Fruit fly (Drosophila melanogaster) whole organism, prepupa: ENCODE data around the gene CG13898.

Source experiments
- Blimp-1 ChIP-seq: fragments of 200-800 bp; sonication (Bioruptor generic); optimal IDR thresholded peaks from 3 replicates; lab custom pipeline; 2017; ENCODE audit warnings: missing biosample characterization, missing genetic modification characterization, mild to moderate bottlenecking, moderate library complexity, missing genetic modification reagents
- CG10669 ChIP-seq: fragments of 200-800 bp; sonication (Bioruptor generic); optimal IDR thresholded peaks from 3 replicates; lab custom pipeline; 2018; ENCODE audit warnings: missing biosample characterization, mild to moderate bottlenecking, missing genetic modification characterization, moderate library complexity
- CG11294 ChIP-seq: fragments of 200-800 bp; sonication (Bioruptor generic); IDR thresholded peaks from 2 replicates; pipeline ENCODE4 v1.3.6; 2022; ENCODE audit warnings: missing biosample characterization, missing genetic modification characterization
- CG11762 ChIP-seq: fragments of 200-800 bp; sonication (Bioruptor generic); optimal IDR thresholded peaks from 3 replicates; lab custom pipeline; 2016; ENCODE audit warnings: missing biosample characterization, missing genetic modification characterization; ENCODE audit not compliant: insufficient read depth
- CG11902 ChIP-seq: fragments of 200-800 bp; sonication (Bioruptor generic); optimal IDR thresholded peaks from 3 replicates; lab custom pipeline; 2016; ENCODE audit warnings: missing biosample characterization, missing genetic modification characterization
- CG15336 ChIP-seq: fragments of 200-800 bp; sonication (Bioruptor generic); IDR thresholded peaks from 2 replicates; pipeline ENCODE4 v1.3.6; 2022; ENCODE audit warnings: missing biosample characterization, missing genetic modification characterization
- CG1621 ChIP-seq: fragments of 200-800 bp; sonication (Bioruptor generic); optimal IDR thresholded peaks from 3 replicates; lab custom pipeline; 2018; ENCODE audit warnings: missing biosample characterization, mild to moderate bottlenecking, missing genetic modification characterization
- CG16779 ChIP-seq: fragments of 200-800 bp; sonication (Bioruptor generic); optimal IDR thresholded peaks from 3 replicates; lab custom pipeline; 2017; ENCODE audit warnings: missing biosample characterization, mild to moderate bottlenecking, missing genetic modification characterization
- CG3032 ChIP-seq: fragments of 200-800 bp; optimal IDR thresholded peaks from 2 replicates; lab custom pipeline; 2019; ENCODE audit warnings: missing biosample characterization, mild to moderate bottlenecking, missing genetic modification characterization, moderate library complexity
- CG32006 ChIP-seq: fragments of 200-800 bp; sonication (Bioruptor generic); optimal IDR thresholded peaks from 3 replicates; lab custom pipeline; 2017; ENCODE audit warnings: missing biosample characterization, mild to moderate bottlenecking, missing genetic modification characterization
- CG34406 ChIP-seq: fragments of 200-800 bp; sonication (Bioruptor generic); optimal IDR thresholded peaks from 3 replicates; lab custom pipeline; 2016; ENCODE audit warnings: missing biosample characterization, missing genetic modification characterization
- CG3919 ChIP-seq: fragments of 200-800 bp; sonication (Bioruptor generic); optimal IDR thresholded peaks from 3 replicates; lab custom pipeline; 2016; ENCODE audit warnings: missing biosample characterization, missing genetic modification characterization
- CG4318 ChIP-seq: fragments of 200-800 bp; sonication (Bioruptor generic); optimal IDR thresholded peaks from 3 replicates; lab custom pipeline; 2017; ENCODE audit warnings: missing biosample characterization, mild to moderate bottlenecking, missing genetic modification characterization
- CG6276 ChIP-seq: fragments of 200-800 bp; sonication (Bioruptor generic); optimal IDR thresholded peaks from 2 replicates; lab custom pipeline; 2017; ENCODE audit warnings: missing biosample characterization, mild to moderate bottlenecking, missing genetic modification characterization
- CG6792 ChIP-seq: fragments of 200-800 bp; sonication (Bioruptor generic); optimal IDR thresholded peaks from 3 replicates; lab custom pipeline; 2016; ENCODE audit warnings: missing biosample characterization, missing genetic modification characterization
- CG6854 ChIP-seq: fragments of 200-800 bp; sonication (Bioruptor generic); optimal IDR thresholded peaks from 2 replicates; lab custom pipeline; 2017; ENCODE audit warnings: missing biosample characterization, mild to moderate bottlenecking, missing genetic modification characterization
- CG7368 ChIP-seq: fragments of 200-800 bp; sonication (Bioruptor generic); optimal IDR thresholded peaks from 3 replicates; lab custom pipeline; 2016; ENCODE audit warnings: missing biosample characterization, missing genetic modification characterization
- CG8119 ChIP-seq: fragments of 200-800 bp; sonication (Bioruptor generic); IDR thresholded peaks from 3 replicates; pipeline ENCODE4 v1.3.6; 2022; ENCODE audit warnings: missing biosample characterization, missing genetic modification characterization
- CG8632 ChIP-seq: fragments of 200-800 bp; sonication (Bioruptor generic); optimal IDR thresholded peaks from 3 replicates; lab custom pipeline; 2016; ENCODE audit warnings: missing biosample characterization, missing genetic modification characterization
- CG9139 ChIP-seq: fragments of 200-800 bp; sonication (Bioruptor generic); optimal IDR thresholded peaks from 3 replicates; lab custom pipeline; 2017; ENCODE audit warnings: missing biosample characterization, mild to moderate bottlenecking, missing genetic modification characterization
- Eip75B ChIP-seq: fragments of 200-800 bp; sonication (Bioruptor generic); optimal IDR thresholded peaks from 3 replicates; lab custom pipeline; 2016; ENCODE audit warnings: missing biosample characterization, missing genetic modification characterization
- Eip93F ChIP-seq: fragments of 200-800 bp; sonication (Bioruptor generic); optimal IDR thresholded peaks from 2 replicates; lab custom pipeline; 2016; ENCODE audit warnings: missing biosample characterization, mild to moderate bottlenecking, missing genetic modification characterization
- Ets21C ChIP-seq: fragments of 200-800 bp; sonication (Bioruptor generic); optimal IDR thresholded peaks from 3 replicates; lab custom pipeline; 2016; ENCODE audit warnings: missing biosample characterization, missing genetic modification characterization
- Gug ChIP-seq: fragments of 200-800 bp; sonication (Bioruptor generic); IDR thresholded peaks from 2 replicates; pipeline ENCODE4 v1.3.6; 2022; ENCODE audit warnings: missing biosample characterization, missing genetic modification characterization
- Hr38 ChIP-seq: sonication (Bioruptor generic); optimal IDR thresholded peaks from 2 replicates; lab custom pipeline; 2016; ENCODE audit warnings: missing biosample characterization, missing genetic modification characterization
- Hr39 ChIP-seq: fragments of 200-800 bp; sonication (Bioruptor generic); optimal IDR thresholded peaks from 2 replicates; lab custom pipeline; 2016; ENCODE audit warnings: missing biosample characterization, missing genetic modification characterization
- Hr4 ChIP-seq: fragments of 200-800 bp; sonication (Bioruptor generic); optimal IDR thresholded peaks from 3 replicates; lab custom pipeline; 2016; ENCODE audit warnings: missing biosample characterization, missing genetic modification characterization
- Lpt ChIP-seq: fragments of 200-800 bp; sonication (Bioruptor generic); optimal IDR thresholded peaks from 3 replicates; lab custom pipeline; 2016; ENCODE audit warnings: missing biosample characterization, missing genetic modification characterization
- Met ChIP-seq: fragments of 200-800 bp; sonication (Bioruptor generic); optimal IDR thresholded peaks from 3 replicates; lab custom pipeline; 2016; ENCODE audit warnings: missing biosample characterization, missing genetic modification characterization
- Smox ChIP-seq: fragments of 200-800 bp; sonication (Bioruptor generic); optimal IDR thresholded peaks from 3 replicates; lab custom pipeline; 2016; ENCODE audit warnings: missing biosample characterization, missing genetic modification characterization
- Sox102F ChIP-seq: fragments of 200-800 bp; sonication (Bioruptor generic); optimal IDR thresholded peaks from 2 replicates; lab custom pipeline; 2016; ENCODE audit warnings: missing biosample characterization, mild to moderate bottlenecking, missing genetic modification characterization
- Sox14 ChIP-seq: fragments of 200-800 bp; sonication (Bioruptor generic); optimal IDR thresholded peaks from 3 replicates; lab custom pipeline; 2016; ENCODE audit warnings: missing biosample characterization, missing genetic modification characterization
- Sox15 ChIP-seq: fragments of 200-800 bp; sonication (Bioruptor generic); optimal IDR thresholded peaks from 3 replicates; lab custom pipeline; 2016; ENCODE audit warnings: missing biosample characterization, missing genetic modification characterization
- achi ChIP-seq: fragments of 200-800 bp; sonication (Bioruptor generic); optimal IDR thresholded peaks from 3 replicates; lab custom pipeline; 2016; ENCODE audit warnings: missing biosample characterization, missing genetic modification characterization
- acj6 ChIP-seq: fragments of 200-800 bp; sonication (Bioruptor generic); optimal IDR thresholded peaks from 3 replicates; lab custom pipeline; 2016; ENCODE audit warnings: missing biosample characterization, missing genetic modification characterization
- cyc ChIP-seq: fragments of 200-800 bp; sonication (Bioruptor generic); optimal IDR thresholded peaks from 3 replicates; lab custom pipeline; 2016; ENCODE audit warnings: missing biosample characterization, missing genetic modification characterization
- dsx ChIP-seq: fragments of 200-800 bp; optimal IDR thresholded peaks from 3 replicates; lab custom pipeline; 2019; ENCODE audit warnings: missing biosample characterization, mild to moderate bottlenecking, missing genetic modification characterization, moderate library complexity; ENCODE audit not compliant: poor library complexity, severe bottlenecking
- eg ChIP-seq: fragments of 200-800 bp; sonication (Bioruptor generic); IDR thresholded peaks from 3 replicates; pipeline ENCODE4 v1.3.6; 2022; ENCODE audit warnings: missing biosample characterization, missing genetic modification characterization
- esn ChIP-seq: fragments of 200-800 bp; sonication (Bioruptor generic); optimal IDR thresholded peaks from 2 replicates; lab custom pipeline; 2016; ENCODE audit warnings: missing biosample characterization, mild to moderate bottlenecking, missing genetic modification characterization, moderate library complexity
- fd59A ChIP-seq: fragments of 200-800 bp; sonication (Bioruptor generic); optimal IDR thresholded peaks from 2 replicates; lab custom pipeline; 2017; ENCODE audit warnings: missing biosample characterization, mild to moderate bottlenecking, missing genetic modification characterization, missing genetic modification reagents
- fd85E ChIP-seq: fragments of 200-800 bp; sonication (Bioruptor generic); optimal IDR thresholded peaks from 3 replicates; lab custom pipeline; 2016; ENCODE audit warnings: missing biosample characterization, missing genetic modification characterization
- lz ChIP-seq: fragments of 200-800 bp; sonication (Bioruptor generic); optimal IDR thresholded peaks from 3 replicates; lab custom pipeline; 2016; ENCODE audit warnings: missing biosample characterization, missing genetic modification characterization
- net ChIP-seq: fragments of 200-800 bp; sonication (Bioruptor generic); optimal IDR thresholded peaks from 3 replicates; lab custom pipeline; 2016; ENCODE audit warnings: missing biosample characterization, missing genetic modification characterization
- salr ChIP-seq, 2 experiments: fragments of 200-800 bp; sonication (Bioruptor generic); optimal IDR thresholded peaks; 3 replicates each; lab custom pipeline; 2016 to 2018; ENCODE audit warnings: missing biosample characterization in 2 of 2, missing genetic modification characterization in 2 of 2, mild to moderate bottlenecking in 1 of 2
- spab ChIP-seq: fragments of 200-800 bp; sonication (Bioruptor generic); optimal IDR thresholded peaks from 2 replicates; lab custom pipeline; 2017; ENCODE audit warnings: missing biosample characterization, mild to moderate bottlenecking, missing genetic modification characterization, missing genetic modification reagents
- svp ChIP-seq: fragments of 200-800 bp; sonication (Bioruptor generic); peaks from one replicate; lab custom pipeline; 2016; ENCODE audit warnings: missing biosample characterization, missing genetic modification characterization
- topi ChIP-seq: fragments of 200-800 bp; sonication (Bioruptor generic); optimal IDR thresholded peaks from 3 replicates; lab custom pipeline; 2016; ENCODE audit warnings: missing biosample characterization, missing genetic modification characterization
- vri ChIP-seq: fragments of 200-800 bp; sonication (Bioruptor generic); optimal IDR thresholded peaks from 3 replicates; lab custom pipeline; 2016; ENCODE audit warnings: missing biosample characterization, mild to moderate bottlenecking, missing genetic modification characterization

The CG13898 gene

DNA sequence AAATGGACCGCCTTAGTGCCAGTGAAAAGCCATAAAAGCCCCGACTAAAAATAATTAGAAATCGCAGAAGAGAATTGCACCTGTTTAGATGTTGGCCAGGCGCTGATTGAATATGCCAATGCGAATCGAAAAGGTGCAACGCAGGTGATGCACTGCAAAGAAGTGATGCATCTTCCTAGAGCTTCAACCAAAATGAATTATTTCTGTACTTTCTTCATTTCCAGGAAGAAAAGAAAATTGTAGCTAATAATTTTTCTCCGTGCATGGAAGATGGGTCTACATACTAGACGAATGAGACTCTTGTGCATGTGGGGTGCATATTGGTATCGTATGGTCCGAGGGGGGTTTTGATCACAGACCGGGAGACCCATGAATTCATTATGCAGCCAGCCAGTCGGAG lies 14.9 kb downstream of the CG13898 start (continued):
- no peak for TF ChIP-seq CG3919
- no peak for TF ChIP-seq Blimp-1 (GFP tag; lab: Kevin White, UChicago)
- TF ChIP-seq Ets21C (GFP tag; lab: Kevin White, UChicago) = no peak
- no peak for TF ChIP-seq Smox (GFP tag; lab: Kevin White, UChicago)
- TF ChIP-seq Lpt = peak; percentile 25
- TF ChIP-seq cyc (GFP tag; lab: Kevin White, UChicago) = no peak
- TF ChIP-seq fd85E (GFP tag; lab: Kevin White, UChicago) = no peak
- TF ChIP-seq Met (GFP tag; lab: Kevin White, UChicago) = no peak
- TF ChIP-seq CG6276 (GFP tag; lab: Kevin White, UChicago) = peak; percentile 18
- no peak for TF ChIP-seq CG9139 (GFP tag; lab: Kevin White, UChicago)
- no peak for TF ChIP-seq CG10669 (GFP tag; lab: Kevin White, UChicago)
- no peak for TF ChIP-seq Eip93F
- no peak for TF ChIP-seq CG34406 (GFP tag; lab: Kevin White, UChicago)
- TF ChIP-seq Sox15 (GFP tag; lab: Kevin White, UChicago) = no peak
- peak; percentile 1 for TF ChIP-seq acj6 (GFP tag; lab: Kevin White, UChicago)
- TF ChIP-seq Sox102F (GFP tag; lab: Kevin White, UChicago) = no peak

- no peak for TF ChIP-seq vri
- TF ChIP-seq esn (GFP tag; lab: Kevin White, UChicago) = no peak
- TF ChIP-seq Blimp-1 (GFP tag; lab: Kevin White, UChicago) = no peak
- TF ChIP-seq CG3919 = peak; percentile 79
- peak; percentile 95 for TF ChIP-seq Hr4
- no peak for TF ChIP-seq dsx (GFP tag; lab: Kevin White, UChicago)
- peak; percentile 34 for TF ChIP-seq Eip75B
- TF ChIP-seq CG11902 (GFP tag; lab: Kevin White, UChicago) = no peak
- peak; percentile 23 for TF ChIP-seq Hr38 (GFP tag; lab: Kevin White, UChicago)
- TF ChIP-seq CG34406 (GFP tag; lab: Kevin White, UChicago) = peak; percentile 24
- TF ChIP-seq CG11762 (GFP tag; lab: Kevin White, UChicago) = peak; percentile 57
- TF ChIP-seq CG1621 = no peak
- no peak for TF ChIP-seq Met (GFP tag; lab: Kevin White, UChicago)
- peak; percentile 20 for TF ChIP-seq spab (GFP tag; lab: Kevin White, UChicago)
- TF ChIP-seq CG6276 (GFP tag; lab: Kevin White, UChicago) = peak; percentile 91
- no peak for TF ChIP-seq CG6854 (GFP tag; lab: Kevin White, UChicago)
- no peak for TF ChIP-seq CG6792 (GFP tag; lab: Kevin White, UChicago)
- no peak for TF ChIP-seq Hr39 (GFP tag; lab: Kevin White, UChicago)
- peak; percentile 95 for TF ChIP-seq CG15336 (GFP tag; lab: Robert Waterston, UW)
- no peak for TF ChIP-seq Eip93F
- TF ChIP-seq topi (GFP tag; lab: Kevin White, UChicago) = no peak
- TF ChIP-seq CG11294 (GFP tag; lab: Robert Waterston, UW) = peak; percentile 78
- TF ChIP-seq Sox14 = peak; percentile 77
- TF ChIP-seq achi (GFP tag; lab: Kevin White, UChicago) = peak; percentile 80
- no peak for TF ChIP-seq fd59A (GFP tag; lab: Kevin White, UChicago)
- no peak for TF ChIP-seq Sox15 (GFP tag; lab: Kevin White, UChicago)
- TF ChIP-seq CG7368 (GFP tag; lab: Kevin White, UChicago) = no peak
- TF ChIP-seq CG10669 (GFP tag; lab: Kevin White, UChicago) = no peak
- peak; percentile 96 for TF ChIP-seq eg (GFP tag; lab: Robert Waterston, UW)
- TF ChIP-seq Ets21C (GFP tag; lab: Kevin White, UChicago) = no peak
- TF ChIP-seq lz (GFP tag; lab: Kevin White, UChicago) = no peak
- TF ChIP-seq net (GFP tag; lab: Kevin White, UChicago) = peak; percentile 75
- TF ChIP-seq CG3032 (tag; lab: Kevin White, UChicago) = no peak
- TF ChIP-seq acj6 (GFP tag; lab: Kevin White, UChicago) = peak; percentile 60
- TF ChIP-seq svp (GFP tag; lab: Kevin White, UChicago) = no peak
- TF ChIP-seq CG8119 (GFP tag; lab: Robert Waterston, UW) = peak; percentile 96
- peak; percentile 6 for TF ChIP-seq CG8632 (GFP tag; lab: Kevin White, UChicago)
- peak; percentile 97 for TF ChIP-seq CG32006 (GFP tag; lab: Kevin White, UChicago)
- TF ChIP-seq salr (GFP tag; optimal IDR thresholded peaks at IDR 0.05; lab: Kevin White, UChicago) = peak in 1 of 2 experiments; percentile 79
- peak; percentile 93 for TF ChIP-seq CG4318 (GFP tag; lab: Kevin White, UChicago)
- no peak for TF ChIP-seq Smox (GFP tag; lab: Kevin White, UChicago)
- no peak for TF ChIP-seq Sox102F (GFP tag; lab: Kevin White, UChicago)
- TF ChIP-seq Gug (GFP tag; lab: Robert Waterston, UW) = peak; percentile 88
- peak; percentile 24 for TF ChIP-seq CG16779 (tag; lab: Kevin White, UChicago)
- no peak for TF ChIP-seq fd85E (GFP tag; lab: Kevin White, UChicago)
Measured at dm6 chr3L:787635-788034, 16.2 kb downstream of the CG13898 start.
